Worm (Caenorhabditis elegans) whole organism, L3 larva: Measurements from ENCODE around the gene Y49E10.21.
A peak's percentile ranks its signal among the peaks of the same experiment; 100 is the strongest.

ENCODE experiments used
- R02D3.7 ChIP-seq: fragments of 150-350 bp; optimal IDR thresholded peaks from 2 replicates; lab custom pipeline; 2014; ENCODE audit warnings: missing biosample characterization, missing genetic modification characterization
- ama-1 ChIP-seq: fragments of 150-350 bp; optimal IDR thresholded peaks from 2 replicates; lab custom pipeline; 2018
- ceh-28 ChIP-seq: fragments of 150-350 bp; optimal IDR thresholded peaks from 2 replicates; lab custom pipeline; 2014; ENCODE audit warnings: missing biosample characterization, missing genetic modification reagents, missing genetic modification characterization
- daf-12 ChIP-seq: fragments of 150-350 bp; optimal IDR thresholded peaks from 2 replicates; lab custom pipeline; 2014; ENCODE audit warnings: missing biosample characterization, missing genetic modification reagents, missing genetic modification characterization
- egl-5 ChIP-seq: fragments of 150-350 bp; optimal IDR thresholded peaks from 2 replicates; lab custom pipeline; 2017; ENCODE audit warnings: missing biosample characterization, missing genetic modification reagents, missing genetic modification characterization, inconsistent platforms
- elt-2 ChIP-seq: sonication (generic microtip); optimal IDR thresholded peaks from 2 replicates; lab custom pipeline; 2016; ENCODE audit warnings: missing genetic modification reagents, mild to moderate bottlenecking, missing genetic modification characterization, missing compliant biosample characterization
- elt-3 ChIP-seq, 3 experiments: fragments of 150-350 bp in 1 of 3; sonication (generic microtip) in 2 of 3; optimal IDR thresholded peaks; 2 replicates in 2 of 3; 4 replicates in 1 of 3; lab custom pipeline; 2014 to 2017; ENCODE audit warnings: missing biosample characterization in 3 of 3, missing genetic modification characterization in 3 of 3
- fkh-2 ChIP-seq: fragments of 150-350 bp; optimal IDR thresholded peaks from 2 replicates; lab custom pipeline; 2014; ENCODE audit warnings: missing biosample characterization, missing genetic modification reagents, missing genetic modification characterization
- fos-1 ChIP-seq: fragments of 150-350 bp; optimal IDR thresholded peaks from 2 replicates; lab custom pipeline; 2014; ENCODE audit warnings: missing biosample characterization, missing genetic modification characterization
- hmg-11 ChIP-seq: sonication (generic microtip); optimal IDR thresholded peaks from 2 replicates; lab custom pipeline; 2016; ENCODE audit warnings: missing genetic modification characterization, missing compliant biosample characterization
- jun-1 ChIP-seq: fragments of 150-350 bp; optimal IDR thresholded peaks from 2 replicates; lab custom pipeline; 2014; ENCODE audit warnings: missing biosample characterization, missing genetic modification reagents, missing genetic modification characterization
- lin-15B ChIP-seq: fragments of 150-350 bp; optimal IDR thresholded peaks from 2 replicates; lab custom pipeline; 2014; ENCODE audit warnings: missing biosample characterization, missing genetic modification characterization
- lsy-12 ChIP-seq: sonication (generic microtip); optimal IDR thresholded peaks from 2 replicates; lab custom pipeline; 2016; ENCODE audit warnings: mild to moderate bottlenecking, missing genetic modification characterization, missing compliant biosample characterization
- nfya-1 ChIP-seq: sonication (generic microtip); optimal IDR thresholded peaks from 2 replicates; lab custom pipeline; 2017; ENCODE audit warnings: missing genetic modification characterization, mild to moderate bottlenecking, missing compliant biosample characterization, antibody characterized with exemption, moderate library complexity; ENCODE audit not compliant: insufficient read depth
- nhr-11 ChIP-seq: fragments of 150-350 bp; optimal IDR thresholded peaks from 2 replicates; lab custom pipeline; 2014; ENCODE audit warnings: missing biosample characterization, missing genetic modification characterization
- nhr-23 ChIP-seq: fragments of 150-350 bp; optimal IDR thresholded peaks from 2 replicates; lab custom pipeline; 2014; ENCODE audit warnings: missing biosample characterization, missing genetic modification reagents, missing genetic modification characterization
- nhr-25 ChIP-seq: sonication (generic microtip); optimal IDR thresholded peaks from 2 replicates; lab custom pipeline; 2017; ENCODE audit warnings: missing biosample characterization, missing genetic modification characterization
- nhr-28 ChIP-seq: fragments of 150-350 bp; optimal IDR thresholded peaks from 2 replicates; lab custom pipeline; 2014; ENCODE audit warnings: missing biosample characterization, missing genetic modification characterization
- nhr-43 ChIP-seq: sonication (generic microtip); optimal IDR thresholded peaks from 2 replicates; lab custom pipeline; 2016; ENCODE audit warnings: mild to moderate bottlenecking, missing genetic modification characterization, missing compliant biosample characterization; ENCODE audit not compliant: poor library complexity, severe bottlenecking
- nhr-76 ChIP-seq: fragments of 150-350 bp; sonication (generic microtip); optimal IDR thresholded peaks from 5 replicates; lab custom pipeline; 2014; ENCODE audit warnings: missing biosample characterization, missing genetic modification characterization
- nhr-77 ChIP-seq: fragments of 150-350 bp; optimal IDR thresholded peaks from 2 replicates; lab custom pipeline; 2014; ENCODE audit warnings: missing biosample characterization, missing genetic modification characterization
- pha-4 ChIP-seq: fragments of 150-350 bp; optimal IDR thresholded peaks from 2 replicates; lab custom pipeline; 2014; ENCODE audit warnings: missing biosample characterization, missing genetic modification reagents, missing genetic modification characterization
- pqm-1 ChIP-seq: fragments of 150-350 bp; optimal IDR thresholded peaks from 2 replicates; lab custom pipeline; 2017; ENCODE audit warnings: missing biosample characterization, missing genetic modification characterization, inconsistent platforms
- snpc-4 ChIP-seq: fragments of 150-350 bp; optimal IDR thresholded peaks from 2 replicates; lab custom pipeline; 2014; ENCODE audit warnings: missing biosample characterization, missing genetic modification characterization
- tbx-2 ChIP-seq: sonication (generic microtip); optimal IDR thresholded peaks from 2 replicates; lab custom pipeline; 2016; ENCODE audit warnings: mild to moderate bottlenecking, missing genetic modification characterization, missing compliant biosample characterization
- ztf-11 ChIP-seq: fragments of 150-350 bp; optimal IDR thresholded peaks from 2 replicates; lab custom pipeline; 2014; ENCODE audit warnings: missing biosample characterization, missing genetic modification characterization

Y49E10.21 gene

DNA sequence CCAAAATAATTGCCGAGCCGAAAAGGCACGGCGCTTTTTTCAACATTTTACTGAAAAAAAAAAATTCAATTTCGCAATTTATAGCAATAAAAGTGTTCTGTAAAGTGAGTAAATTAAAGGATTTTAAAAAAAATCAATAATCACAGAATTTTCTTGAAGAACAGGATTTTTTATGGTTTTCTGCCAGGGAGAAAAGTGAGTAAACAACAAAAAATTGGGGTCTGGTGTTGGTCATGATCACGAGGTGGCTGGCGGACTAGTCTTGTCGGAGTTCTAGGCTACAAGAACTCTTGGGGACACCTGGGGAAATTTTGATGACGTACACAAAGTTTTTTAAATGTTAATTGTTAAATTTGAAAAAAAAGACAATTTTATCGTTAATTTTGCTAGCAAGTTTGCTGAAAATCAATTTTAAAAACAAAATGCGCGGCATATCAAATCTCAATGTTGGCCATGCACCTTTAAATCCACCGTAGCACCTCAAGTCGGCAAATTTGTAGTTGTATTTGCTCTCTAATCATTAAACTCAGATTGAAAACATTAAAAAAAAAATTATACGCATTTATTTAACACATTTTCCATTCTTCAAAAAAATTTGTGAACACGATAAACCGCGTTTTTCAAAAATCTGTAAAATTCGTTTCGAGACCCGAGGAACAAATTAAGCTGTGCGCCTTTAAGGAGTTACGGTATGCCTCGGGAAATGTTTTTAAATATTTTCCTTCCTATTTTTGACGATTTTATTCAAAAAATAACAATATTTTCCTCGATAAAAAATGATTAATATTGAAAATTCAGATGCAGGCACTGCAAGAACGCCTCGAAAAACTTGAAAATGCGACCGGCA, at the start of gene Y49E10.21, which contains the start of gene scav-3:
Gene Y49E10.21 (plus strand): TSS at position 797 of the 847 bp plus-strand sequence.
Gene scav-3 (minus strand): TSS at position 50 of the 847 bp plus-strand sequence.
- TF ChIP-seq nfya-1 (tag; lab: Kevin White, UChicago) (peak; percentile 47), nhr-25 (tag; lab: Kevin White, UChicago) (peak; percentile 27), ztf-11 (no peak), elt-3 (tag; optimal IDR thresholded peaks at IDR 0.05; lab: Kevin White, UChicago) (no peak), ama-1 (lab: Kevin White, UChicago) (no peak), pqm-1 (tag; lab: Kevin White, UChicago) (peak; percentile 35), nhr-23 (tag; lab: Kevin White, UChicago) (peak; percentile 8), R02D3.7 (tag; lab: Kevin White, UChicago) (no peak), nhr-28 (no peak), nhr-77 (tag; lab: Kevin White, UChicago) (no peak), fkh-2 (tag; lab: Kevin White, UChicago) (no peak), elt-2 (tag; lab: Kevin White, UChicago) (peak; percentile 40), pha-4 (tag; lab: Kevin White, UChicago) (peak; percentile 90), ceh-28 (tag; lab: Kevin White, UChicago) (peak; percentile 73), hmg-11 (tag; lab: Kevin White, UChicago) (no peak), snpc-4 (tag; lab: Kevin White, UChicago) (peak; percentile 1), daf-12 (tag; lab: Kevin White, UChicago) (no peak), egl-5 (tag; lab: Kevin White, UChicago) (peak; percentile 56), nhr-11 (tag; lab: Kevin White, UChicago) (peak; percentile 57), lin-15B (tag; lab: Kevin White, UChicago) (peak; percentile 53)

DNA sequence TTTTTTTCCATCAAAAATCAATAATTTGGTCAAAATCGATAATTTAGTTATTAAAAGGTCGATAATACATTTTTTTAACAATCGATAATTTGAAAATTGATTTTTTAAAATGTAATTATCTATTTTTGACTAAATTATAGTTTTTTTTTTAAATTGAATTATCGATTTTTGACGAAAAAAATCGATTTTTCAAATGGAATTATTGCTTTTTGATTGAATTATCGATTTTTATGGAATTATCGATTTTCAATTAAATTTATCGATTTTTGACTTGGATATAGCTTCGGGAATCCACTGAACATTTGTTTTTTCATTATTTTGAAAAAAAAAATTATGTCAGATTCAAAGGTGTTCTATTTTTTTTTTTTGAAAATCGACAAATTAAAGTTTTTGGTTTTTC, 47.1 kb upstream of the Y49E10.21 start:
- TF ChIP-seq ceh-28 (tag; lab: Kevin White, UChicago), result peak; percentile 93
- TF ChIP-seq nhr-43, result no peak

DNA sequence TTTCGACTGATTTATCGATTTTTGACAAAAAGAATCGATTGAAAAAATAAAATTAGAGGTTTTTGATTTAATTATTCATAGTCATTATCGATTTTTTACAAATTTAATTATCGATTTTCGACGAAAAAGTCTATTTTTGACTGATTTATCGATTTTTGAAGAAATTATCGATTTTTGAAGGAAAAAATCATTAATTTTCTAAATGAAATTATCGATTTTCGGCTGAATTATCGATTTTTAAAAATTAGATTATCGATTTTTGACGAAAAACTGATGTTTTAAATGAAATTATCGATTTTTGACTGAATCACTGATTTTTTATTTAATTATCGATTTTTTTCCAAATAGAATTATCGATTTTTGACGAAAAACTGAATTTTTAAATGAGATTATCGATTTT, 46.3 kb upstream of the Y49E10.21 start:
- TF ChIP-seq ceh-28 (tag; lab: Kevin White, UChicago) (peak; percentile 97), tbx-2 (tag; lab: Kevin White, UChicago) (no peak), fkh-2 (tag; lab: Kevin White, UChicago) (no peak)
- TF ChIP-seq, all 47 proteins: peak for 1

DNA sequence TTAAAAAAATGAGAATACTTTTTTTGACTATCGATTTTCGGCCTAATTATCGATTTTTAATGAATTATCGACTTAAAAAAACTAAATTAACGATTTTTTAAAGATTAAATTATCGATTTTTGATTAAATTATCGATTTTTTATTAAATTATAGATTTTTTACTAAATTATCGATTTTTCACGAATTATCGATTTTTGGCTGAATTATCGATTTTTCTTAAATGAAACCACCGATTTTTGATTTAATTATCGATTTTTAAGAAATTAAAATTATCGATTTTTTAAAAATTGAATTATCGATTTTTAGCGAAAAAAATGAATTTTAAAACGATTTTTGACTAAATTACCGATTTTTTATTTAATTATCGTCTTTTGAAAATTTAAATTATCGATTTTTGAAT, 45.7 kb upstream of the Y49E10.21 start:
- TF ChIP-seq nhr-76 (no peak), hmg-11 (tag; lab: Kevin White, UChicago) (no peak), ceh-28 (tag; lab: Kevin White, UChicago) (peak; percentile 98), lsy-12 (no peak), jun-1 (no peak), tbx-2 (tag; lab: Kevin White, UChicago) (no peak), fos-1 (tag; lab: Kevin White, UChicago) (no peak)

DNA sequence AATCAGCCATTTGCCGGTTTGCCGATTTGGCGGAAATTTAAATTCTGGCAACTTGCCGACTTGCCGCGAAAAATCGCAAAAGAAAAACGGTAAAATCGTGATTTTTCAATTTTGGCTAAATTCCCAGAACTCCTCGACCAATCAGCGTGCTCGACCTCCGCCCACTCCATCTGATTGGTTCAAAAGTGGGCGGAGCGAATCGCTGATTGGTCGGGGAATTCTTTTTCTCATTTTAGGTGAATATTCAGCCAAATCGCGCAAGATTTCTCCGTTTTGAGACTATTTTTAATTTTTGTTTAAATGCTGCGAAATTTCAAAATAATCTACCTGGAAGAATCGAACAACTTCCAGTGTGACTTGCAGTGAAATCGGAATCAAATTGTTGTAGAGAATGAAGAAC, 42.9 kb upstream of the Y49E10.21 start:
- peak; percentile 91 for TF ChIP-seq nfya-1 (tag; lab: Kevin White, UChicago)
- TF ChIP-seq nhr-77 (tag; lab: Kevin White, UChicago), result no peak

DNA sequence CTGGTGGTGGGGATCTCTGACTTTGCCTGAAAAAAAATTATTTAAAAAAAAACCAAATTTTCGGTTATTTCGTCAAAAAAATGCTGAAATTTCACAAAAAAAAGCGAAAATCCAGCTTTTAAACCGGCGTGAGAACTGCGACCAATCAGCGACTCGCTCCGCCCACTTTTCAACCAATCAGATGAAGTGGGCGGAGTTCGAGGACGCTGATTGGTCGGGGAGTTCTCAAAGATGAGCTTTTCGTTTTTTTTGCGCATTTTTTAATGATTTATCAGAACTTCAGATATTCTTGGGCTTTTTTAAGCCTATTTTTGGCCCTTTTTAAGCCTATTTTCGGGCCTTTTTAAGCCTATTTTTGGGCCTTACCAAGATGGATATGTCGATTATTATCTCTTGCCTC, 37.1 kb upstream of the Y49E10.21 start:
- TF ChIP-seq ceh-28 (tag; lab: Kevin White, UChicago) (no peak), nfya-1 (tag; lab: Kevin White, UChicago) (peak; percentile 93)

DNA sequence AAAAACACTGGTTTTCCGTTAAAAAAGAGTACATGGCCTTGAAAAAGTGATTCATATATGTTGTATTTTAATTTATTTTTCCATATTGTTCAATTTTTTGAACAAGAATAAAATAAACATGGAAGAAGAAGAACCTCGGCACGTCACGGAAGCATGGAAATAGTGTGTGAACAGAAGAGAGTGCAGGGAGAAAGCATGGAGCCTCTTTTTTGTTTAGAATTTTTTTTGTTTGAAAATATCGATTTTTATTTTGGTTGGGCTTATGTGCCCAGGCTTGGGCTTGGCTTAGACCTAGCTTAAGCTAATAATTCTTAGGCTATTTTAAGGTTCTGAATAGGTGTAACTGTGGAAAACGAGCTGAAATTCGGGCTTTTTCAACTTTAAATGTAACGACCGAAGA, 35.7 kb upstream of the Y49E10.21 start, which contains the start of gene tat-1:
Gene tat-1 (minus strand): TSS at position 11 of the 400 bp plus-strand sequence.
- no peak for TF ChIP-seq fkh-2 (tag; lab: Kevin White, UChicago)
- peak; percentile 53 for TF ChIP-seq ceh-28 (tag; lab: Kevin White, UChicago)
- peak; percentile 58 for TF ChIP-seq hmg-11 (tag; lab: Kevin White, UChicago)
